Worm (Caenorhabditis elegans): ENCODE data around the gene cthd-1.

Gene cthd-1

DNA sequence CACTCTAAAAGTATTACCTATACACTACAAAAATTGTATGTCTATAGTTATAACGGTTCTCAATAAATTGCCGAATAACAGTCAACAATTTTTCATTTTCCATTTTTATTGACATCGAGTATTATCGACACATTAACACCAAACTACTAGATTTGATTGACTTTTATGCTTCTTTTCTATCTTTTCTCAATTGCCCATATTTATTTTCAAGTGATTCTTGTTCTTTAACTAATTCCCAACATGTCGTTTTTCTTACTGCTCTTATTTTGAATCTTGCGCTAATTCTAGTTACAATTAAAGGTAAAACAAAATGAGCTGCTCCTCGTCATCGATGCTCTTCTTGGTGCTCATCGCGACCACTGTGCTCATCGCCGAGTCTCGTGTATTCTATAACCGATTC is at the start of gene cthd-1:
Gene cthd-1, plus strand, starts transcription at position 301 of the 400 bp plus-strand sequence.
- TF ChIP-seq ceh-20 (GFP tag; IDR thresholded peaks at IDR 0.05) (no peak), egl-27 (tag; optimal IDR thresholded peaks at IDR 0.05) (no peak), T20F7.1 (GFP tag; optimal IDR thresholded peaks at IDR 0.05) (no peak), tra-1 (GFP tag; IDR thresholded peaks at IDR 0.05) (no peak), nhr-111 (GFP tag; optimal IDR thresholded peaks at IDR 0.05) (no peak), vab-7 (GFP tag; IDR thresholded peaks at IDR 0.05) (no peak), F49E8.2 (tag; optimal IDR thresholded peaks at IDR 0.05; ENCODE audit: borderline replicate concordance) (no peak), hmg-1.1 (GFP tag; IDR thresholded peaks at IDR 0.05) (no peak), D1046.2 (GFP tag; IDR thresholded peaks at IDR 0.05) (no peak), nhr-102 (tag; optimal IDR thresholded peaks at IDR 0.05) (no peak), hlh-11 (tag; optimal IDR thresholded peaks at IDR 0.05) (no peak)

DNA sequence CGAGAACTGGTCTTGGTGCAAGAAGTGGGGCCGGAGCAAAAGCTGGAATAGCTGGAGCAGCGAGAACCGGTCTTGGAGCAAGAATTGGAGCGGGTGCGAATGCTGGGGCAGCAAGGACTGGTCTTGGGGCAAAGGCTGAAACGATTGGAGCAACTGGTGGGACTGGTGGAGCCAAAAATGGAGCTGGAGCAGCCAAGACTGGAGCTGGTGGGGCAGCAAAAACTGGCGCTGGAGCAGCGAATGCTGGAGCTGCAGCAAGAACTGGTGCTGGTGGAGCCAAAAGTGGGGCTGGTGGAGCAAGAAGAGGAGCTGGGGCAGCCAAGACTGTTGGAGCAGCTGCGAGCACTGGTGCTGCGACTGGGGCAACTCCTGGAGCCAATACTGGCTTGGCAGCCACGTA is 49.5 kb upstream of the cthd-1 start:
- TF ChIP-seq vab-7 (GFP tag; IDR thresholded peaks at IDR 0.05) (no peak), Y48G9A.11 (GFP tag; IDR thresholded peaks at IDR 0.05) (no peak), D1046.2 (GFP tag; IDR thresholded peaks at IDR 0.05) (no peak), nhr-25 (tag; optimal IDR thresholded peaks at IDR 0.05; ENCODE audit: borderline replicate concordance, insufficient read depth) (no peak), zip-2 (tag; optimal IDR thresholded peaks at IDR 0.05) (no peak), mxl-2 (GFP tag; conservative IDR thresholded peaks at IDR 0.05) (no peak), egl-43 (GFP tag; IDR thresholded peaks at IDR 0.05) (peak; percentile 57; the same call in 1 of the 2 replicates), ZK546.5 (tag; optimal IDR thresholded peaks at IDR 0.05) (no peak), nhr-77 (tag; optimal IDR thresholded peaks at IDR 0.05) (no peak), ceh-82 (tag; optimal IDR thresholded peaks at IDR 0.05) (no peak), ceh-20 (GFP tag; IDR thresholded peaks at IDR 0.05) (no peak), tra-1 (GFP tag; IDR thresholded peaks at IDR 0.05) (0 out of 2 replicates have a peak, but pooled peaks have one; percentile 21), ceh-28 (tag; optimal IDR thresholded peaks at IDR 0.05) (no peak), set-16 (GFP tag; IDR thresholded peaks at IDR 0.05) (peak; percentile 95), nhr-111 (GFP tag; optimal IDR thresholded peaks at IDR 0.05) (no peak), aha-1 (tag) (peak; percentile 72), jun-1 (tag; optimal IDR thresholded peaks at IDR 0.05) (no peak), lin-13 (GFP tag; optimal IDR thresholded peaks at IDR 0.05) (no peak), zfp-2 (tag; optimal IDR thresholded peaks at IDR 0.05) (no peak), daf-12 (tag; optimal IDR thresholded peaks at IDR 0.05) (no peak), nhr-10 (tag; optimal IDR thresholded peaks at IDR 0.05) (no peak), fkh-10 (GFP tag; optimal IDR thresholded peaks at IDR 0.05) (no peak), snpc-1.2 (GFP tag; IDR thresholded peaks at IDR 0.05) (no peak), unc-39 (tag; optimal IDR thresholded peaks at IDR 0.05) (no peak)

DNA sequence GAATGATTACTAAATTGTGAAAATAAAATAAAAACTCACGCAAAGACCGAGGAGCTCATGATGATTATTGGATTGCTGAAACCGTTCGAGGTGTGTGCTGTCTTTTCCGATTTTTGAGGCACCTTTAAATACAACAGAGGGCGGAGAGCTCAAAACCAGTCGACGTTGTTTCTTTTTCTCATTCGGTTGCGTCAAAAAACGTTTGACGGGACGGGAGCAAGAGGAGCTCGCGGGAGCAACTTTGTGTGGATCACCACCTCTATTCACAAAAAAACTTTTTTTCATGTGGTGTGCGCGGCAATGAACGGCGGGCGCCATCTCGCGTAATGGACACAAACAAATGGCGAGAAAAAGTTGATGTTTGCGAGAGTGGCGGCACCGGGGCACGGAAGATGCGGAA is 49.0 kb upstream of the cthd-1 start, which contains the start of gene idpc-3:
Gene idpc-3, minus strand, starts transcription at position 101 of the 400 bp plus-strand sequence.
- TF ChIP-seq fkh-10 (GFP tag; optimal IDR thresholded peaks at IDR 0.05) (no peak), arid-1 (GFP tag; conservative IDR thresholded peaks at IDR 0.05) (no peak), ceh-62 (tag; optimal IDR thresholded peaks at IDR 0.05) (no peak), tra-1 (GFP tag; IDR thresholded peaks at IDR 0.05) (no peak), daf-12 (tag; optimal IDR thresholded peaks at IDR 0.05) (no peak), vab-7 (GFP tag; IDR thresholded peaks at IDR 0.05) (no peak), F37D6.2 (tag; optimal IDR thresholded peaks at IDR 0.05) (no peak), Y48G9A.11 (GFP tag; IDR thresholded peaks at IDR 0.05) (no peak), F26F4.8 (GFP tag; conservative IDR thresholded peaks at IDR 0.05) (no peak), nhr-237 (tag; optimal IDR thresholded peaks at IDR 0.05) (no peak), snpc-1.2 (GFP tag; IDR thresholded peaks at IDR 0.05) (no peak), lin-39 (tag; optimal IDR thresholded peaks at IDR 0.05) (no peak), daf-19 (GFP tag; conservative IDR thresholded peaks at IDR 0.05) (no peak), pha-4 (GFP tag; IDR thresholded peaks at IDR 0.05) (no peak), pha-4 (tag; optimal IDR thresholded peaks at IDR 0.05) (no peak)

Measured in whole organism, L4 larva.